Worm (Caenorhabditis elegans): ENCODE data around the gene chil-23.
A peak's percentile ranks its signal among the peaks of the same experiment; 100 is the strongest.

chil-23 gene

ce11 chrII:9497309-9497708 is 28.9 kb upstream of the chil-23 start:
- peak; percentile 75 for TF ChIP-seq unc-42 (tag; optimal IDR thresholded peaks at IDR 0.05)
- peak; percentile 13 for TF ChIP-seq ceh-14 (tag; optimal IDR thresholded peaks at IDR 0.05)
- no peak for TF ChIP-seq sox-4 (tag; optimal IDR thresholded peaks at IDR 0.05)
- peak; percentile 1 for TF ChIP-seq lim-6 (tag; optimal IDR thresholded peaks at IDR 0.05)
- TF ChIP-seq ztf-16 (tag; optimal IDR thresholded peaks at IDR 0.05), result no peak
- peak; percentile 18 for TF ChIP-seq ceh-31 (tag; optimal IDR thresholded peaks at IDR 0.05)

- TF ChIP-seq fkh-10 (GFP tag; optimal IDR thresholded peaks at IDR 0.05) (no peak), nfya-1 (tag; optimal IDR thresholded peaks at IDR 0.05) (no peak), pag-3 (tag; optimal IDR thresholded peaks at IDR 0.05; ENCODE audit: borderline replicate concordance) (no peak), unc-86 (tag; optimal IDR thresholded peaks at IDR 0.05) (no peak), hlh-8 (tag; optimal IDR thresholded peaks at IDR 0.05) (no peak), hlh-13 (GFP tag; optimal IDR thresholded peaks at IDR 0.05) (no peak), ceh-45 (GFP tag; IDR thresholded peaks at IDR 0.05) (no peak), C38D4.7 (GFP tag; optimal IDR thresholded peaks at IDR 0.05) (no peak), ceh-14 (tag; optimal IDR thresholded peaks at IDR 0.05) (no peak), ceh-34 (tag; optimal IDR thresholded peaks at IDR 0.05) (no peak), ceh-2 (tag; optimal IDR thresholded peaks at IDR 0.05) (no peak), ceh-48 (tag; optimal IDR thresholded peaks at IDR 0.05) (no peak), pax-1 (tag; optimal IDR thresholded peaks at IDR 0.05) (no peak), eyg-1 (tag; optimal IDR thresholded peaks at IDR 0.05) (no peak), pat-9 (tag; optimal IDR thresholded peaks at IDR 0.05) (no peak), hlh-15 (tag; optimal IDR thresholded peaks at IDR 0.05) (no peak)
Measured at ce11 chrII:9493242-9494058, 25.0 kb upstream of the chil-23 start.

- TF ChIP-seq ceh-2 (tag; optimal IDR thresholded peaks at IDR 0.05), result peak; percentile 36
- peak; percentile 29 for TF ChIP-seq ceh-22 (tag; optimal IDR thresholded peaks at IDR 0.05)
- peak; percentile 51 for TF ChIP-seq unc-55 (GFP tag; optimal IDR thresholded peaks at IDR 0.05)
- peak; percentile 60 for TF ChIP-seq ref-2 (tag; optimal IDR thresholded peaks at IDR 0.05)
- TF ChIP-seq elt-2 (tag; optimal IDR thresholded peaks at IDR 0.05), result peak; percentile 48
- TF ChIP-seq sox-2 (GFP tag; IDR thresholded peaks at IDR 0.05), result peak; percentile 32; the same call in 1 of the 2 replicates
- TF ChIP-seq ceh-48 (tag; optimal IDR thresholded peaks at IDR 0.05), result no peak
- peak; percentile 31 for TF ChIP-seq hlh-8 (tag; optimal IDR thresholded peaks at IDR 0.05)
- no peak for TF ChIP-seq odd-2 (tag; optimal IDR thresholded peaks at IDR 0.05)
- no peak for TF ChIP-seq nhr-232 (tag; optimal IDR thresholded peaks at IDR 0.05)
- TF ChIP-seq rnt-1 (tag; optimal IDR thresholded peaks at IDR 0.05), result peak; percentile 52
- peak; percentile 31 for TF ChIP-seq tbx-2 (tag; optimal IDR thresholded peaks at IDR 0.05)
- peak; percentile 29 for TF ChIP-seq ceh-31 (tag; optimal IDR thresholded peaks at IDR 0.05)
- TF ChIP-seq lin-11 (tag; optimal IDR thresholded peaks at IDR 0.05), result no peak
- no peak for TF ChIP-seq C38D4.7 (GFP tag; optimal IDR thresholded peaks at IDR 0.05)
- peak; percentile 31 for TF ChIP-seq nfya-1 (tag; optimal IDR thresholded peaks at IDR 0.05)
Measured at ce11 chrII:9491045-9491444, 22.6 kb upstream of the chil-23 start.

ce11 chrII:9490589-9490988 is 22.2 kb upstream of the chil-23 start:
- TF ChIP-seq rnt-1 (tag; optimal IDR thresholded peaks at IDR 0.05) (no peak), C38D4.7 (GFP tag; optimal IDR thresholded peaks at IDR 0.05) (no peak), unc-42 (tag; optimal IDR thresholded peaks at IDR 0.05) (no peak), sdc-2 (tag; optimal IDR thresholded peaks at IDR 0.05) (no peak), mec-3 (tag; optimal IDR thresholded peaks at IDR 0.05; ENCODE audit: borderline replicate concordance) (no peak), pax-1 (tag; optimal IDR thresholded peaks at IDR 0.05) (no peak), npax-4 (tag; optimal IDR thresholded peaks at IDR 0.05) (no peak), C08G9.2 (tag; optimal IDR thresholded peaks at IDR 0.05) (no peak), nfya-1 (tag; optimal IDR thresholded peaks at IDR 0.05) (no peak), ceh-6 (GFP tag; optimal IDR thresholded peaks at IDR 0.05) (no peak), syd-9 (tag; optimal IDR thresholded peaks at IDR 0.05) (no peak), fax-1 (tag; optimal IDR thresholded peaks at IDR 0.05) (no peak), tbx-2 (tag; optimal IDR thresholded peaks at IDR 0.05) (no peak)
